Fruit fly (Drosophila melanogaster) whole organism, embryonic: Measurements from ENCODE around the gene RpL18.

Experiments
- Antp ChIP-seq: fragments of 200-800 bp; sonication (Bioruptor generic); optimal IDR thresholded peaks from 3 replicates; lab custom pipeline; 2016; ENCODE audit warnings: missing biosample characterization, missing genetic modification characterization
- CG15269 ChIP-seq: fragments of 200-800 bp; sonication (Bioruptor generic); optimal IDR thresholded peaks from 2 replicates; lab custom pipeline; 2018; ENCODE audit warnings: missing biosample characterization, mild to moderate bottlenecking, missing genetic modification characterization, moderate library complexity
- CG2712 ChIP-seq: fragments of 200-800 bp; optimal IDR thresholded peaks from 3 replicates; lab custom pipeline; 2019; ENCODE audit warnings: missing biosample characterization, mild to moderate bottlenecking, missing genetic modification characterization, moderate library complexity
- CG4707 ChIP-seq: fragments of 200-800 bp; sonication (Bioruptor generic); optimal IDR thresholded peaks from 2 replicates; lab custom pipeline; 2018; ENCODE audit warnings: missing biosample characterization, mild to moderate bottlenecking, missing genetic modification characterization, moderate library complexity
- Mes4 ChIP-seq: fragments of 200-800 bp; sonication (Bioruptor generic); optimal IDR thresholded peaks from 2 replicates; lab custom pipeline; 2016; ENCODE audit warnings: missing biosample characterization, missing genetic modification characterization
- Mrtf ChIP-seq: fragments of 200-800 bp; sonication (Bioruptor generic); IDR thresholded peaks from 3 replicates; pipeline ENCODE4 v1.3.6; 2022; ENCODE audit warnings: missing biosample characterization, missing genetic modification characterization
- crol ChIP-seq: fragments of 200-800 bp; sonication (Bioruptor generic); IDR thresholded peaks from 2 replicates; pipeline ENCODE4 v1.3.6; 2022; ENCODE audit warnings: missing biosample characterization, missing genetic modification characterization
- klu ChIP-seq: fragments of 200-800 bp; sonication (Bioruptor generic); IDR thresholded peaks from 2 replicates; pipeline ENCODE4 v1.3.6; 2022; ENCODE audit warnings: missing biosample characterization, missing genetic modification characterization

DNA sequence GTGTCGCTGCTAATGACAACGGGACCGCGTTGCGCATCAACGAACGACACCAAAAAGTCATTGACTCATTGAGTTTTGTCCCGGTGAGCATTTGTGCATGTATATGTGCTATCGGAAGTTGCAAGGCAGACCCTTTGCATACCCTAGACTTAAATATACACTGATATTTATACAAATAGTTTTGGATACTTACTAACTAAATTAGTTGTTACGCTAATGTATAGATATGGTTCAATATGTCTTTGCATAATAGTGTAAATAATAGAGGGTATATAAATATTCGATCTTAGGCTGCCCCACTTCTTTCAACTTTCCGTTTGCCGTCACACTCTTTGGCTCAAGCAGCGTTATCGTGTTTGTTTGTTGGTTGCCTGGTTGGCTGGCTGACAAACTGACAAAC is 49.9 kb downstream of the RpL18 start:
- TF ChIP-seq Mes4 (GFP tag; lab: Kevin White, UChicago) = no peak
- TF ChIP-seq CG2712 (tag; lab: Kevin White, UChicago) = peak; percentile 4
- TF ChIP-seq CG4707 = no peak
- no peak for TF ChIP-seq CG15269 (tag; lab: Kevin White, UChicago)
- TF ChIP-seq klu (GFP tag; lab: Robert Waterston, UW) = no peak
- no peak for TF ChIP-seq Mrtf (GFP tag; lab: Robert Waterston, UW)
- no peak for TF ChIP-seq Antp (GFP tag; lab: Kevin White, UChicago)
- no peak for TF ChIP-seq crol
